Worm (Caenorhabditis elegans): Measurements from ENCODE around the gene sym-1.

ce11 chrX:14607770-14608169, 26.3 kb downstream of the sym-1 start:
- TF ChIP-seq nhr-28 (tag; optimal IDR thresholded peaks at IDR 0.05) (no peak), lsy-2 (tag; optimal IDR thresholded peaks at IDR 0.05) (no peak)
